Worm (Caenorhabditis elegans) whole organism, early embryonic: ENCODE results near the gene B0496.1.

ENCODE experiments used
- B0310.2 ChIP-seq: sonication (generic microtip); optimal IDR thresholded peaks from 2 replicates; lab custom pipeline; 2016; ENCODE audit warnings: mild to moderate bottlenecking, missing genetic modification characterization, missing compliant biosample characterization
- F13C5.2 ChIP-seq: sonication (generic microtip); optimal IDR thresholded peaks from 2 replicates; lab custom pipeline; 2017; ENCODE audit warnings: mild to moderate bottlenecking, missing genetic modification characterization, inconsistent platforms, missing compliant biosample characterization
- aly-1 ChIP-seq: sonication (generic microtip); optimal IDR thresholded peaks from 2 replicates; lab custom pipeline; 2016; ENCODE audit warnings: missing genetic modification characterization, missing compliant biosample characterization
- ama-1 ChIP-seq: fragments of 150-350 bp; optimal IDR thresholded peaks from 2 replicates; lab custom pipeline; 2014
- flt-1 ChIP-seq: fragments of 200-800 bp; sonication (Bioruptor generic); IDR thresholded peaks from 2 replicates; pipeline ENCODE4 v1.3.6; 2022; ENCODE audit warnings: missing genetic modification characterization, missing compliant biosample characterization
- hmbx-1 ChIP-seq: sonication (generic microtip); optimal IDR thresholded peaks from 2 replicates; lab custom pipeline; 2016; ENCODE audit warnings: mild to moderate bottlenecking, missing genetic modification characterization, missing compliant biosample characterization
- hmg-4 ChIP-seq: fragments of 200-800 bp; sonication (Bioruptor generic); optimal IDR thresholded peaks from 2 replicates; lab custom pipeline; 2018; ENCODE audit warnings: mild to moderate bottlenecking, missing genetic modification characterization, missing compliant biosample characterization
- pes-1 ChIP-seq: fragments of 200-800 bp; sonication (Bioruptor generic); IDR thresholded peaks from 2 replicates; pipeline ENCODE4 v1.3.6; 2022; ENCODE audit warnings: missing genetic modification reagents, missing genetic modification characterization, missing compliant biosample characterization
- scrt-1 ChIP-seq: fragments of 200-800 bp; sonication (Bioruptor generic); IDR thresholded peaks from 2 replicates; pipeline ENCODE4 v1.3.6; 2022; ENCODE audit warnings: missing genetic modification characterization, missing compliant biosample characterization
- sea-1 ChIP-seq: fragments of 200-800 bp; sonication (Bioruptor generic); conservative IDR thresholded peaks from 2 replicates; pipeline ENCODE4 v1.3.6; 2022; ENCODE audit warnings: missing genetic modification characterization, missing compliant biosample characterization
- tbx-11 ChIP-seq: fragments of 200-800 bp; sonication (Bioruptor generic); IDR thresholded peaks from 2 replicates; pipeline ENCODE4 v1.3.6; 2022; ENCODE audit warnings: missing genetic modification characterization, missing compliant biosample characterization

ce11 chrIV:7402077-7402476 lies 44.0 kb upstream of the B0496.1 start:
- no peak for TF ChIP-seq aly-1 (tag; lab: Kevin White, UChicago)
- TF ChIP-seq flt-1 (GFP tag; lab: Robert Waterston, UW), result no peak
- no peak for TF ChIP-seq sea-1 (GFP tag; lab: Robert Waterston, UW)
- no peak for TF ChIP-seq pes-1
- TF ChIP-seq ama-1, result no peak
- peak; percentile 62 for TF ChIP-seq hmg-4 (GFP tag; lab: Kevin White, UChicago)
- TF ChIP-seq hmbx-1 (tag; lab: Kevin White, UChicago), result no peak
- no peak for TF ChIP-seq B0310.2 (tag; lab: Kevin White, UChicago)
- TF ChIP-seq tbx-11 (GFP tag; lab: Robert Waterston, UW), result no peak
- TF ChIP-seq F13C5.2 (tag; lab: Kevin White, UChicago), result no peak
- no peak for TF ChIP-seq scrt-1
